Fruit fly (Drosophila melanogaster) whole organism, embryonic: Measurements from ENCODE around the gene Best3.

Experiments
- Atf3 ChIP-seq: fragments of 200-800 bp; sonication (Bioruptor generic); optimal IDR thresholded peaks from 3 replicates; lab custom pipeline; 2016; ENCODE audit warnings: missing biosample characterization, missing genetic modification characterization
- C15 ChIP-seq: fragments of 200-800 bp; sonication (Bioruptor generic); IDR thresholded peaks from 3 replicates; pipeline ENCODE4 v1.3.6; 2022; ENCODE audit warnings: missing biosample characterization, missing genetic modification characterization
- CG1024 ChIP-seq: fragments of 200-800 bp; sonication (Bioruptor generic); IDR thresholded peaks from 2 replicates; pipeline ENCODE4 v1.3.6; 2022; ENCODE audit warnings: missing biosample characterization, missing genetic modification characterization
- CG10462 ChIP-seq: fragments of 200-800 bp; sonication (Bioruptor generic); optimal IDR thresholded peaks from 2 replicates; lab custom pipeline; 2016; ENCODE audit warnings: missing biosample characterization, missing genetic modification characterization
- CG10543 ChIP-seq: fragments of 200-800 bp; sonication (Bioruptor generic); optimal IDR thresholded peaks from 3 replicates; lab custom pipeline; 2017; ENCODE audit warnings: missing biosample characterization, mild to moderate bottlenecking, missing genetic modification characterization, moderate library complexity
- CG12236 ChIP-seq: fragments of 200-800 bp; sonication (Bioruptor generic); optimal IDR thresholded peaks from 2 replicates; lab custom pipeline; 2016; ENCODE audit warnings: missing biosample characterization, missing genetic modification characterization
- CG12744 ChIP-seq: fragments of 200-800 bp; sonication (Bioruptor generic); optimal IDR thresholded peaks from 2 replicates; lab custom pipeline; 2016; ENCODE audit warnings: missing biosample characterization, missing genetic modification characterization
- CG13287 ChIP-seq: fragments of 200-800 bp; sonication (Bioruptor generic); IDR thresholded peaks from 2 replicates; pipeline ENCODE4 v1.3.6; 2022; ENCODE audit warnings: missing biosample characterization, missing genetic modification characterization; ENCODE audit not compliant: partially characterized antibody
- CG14965 ChIP-seq: fragments of 200-800 bp; sonication (Bioruptor generic); optimal IDR thresholded peaks from 2 replicates; lab custom pipeline; 2016; ENCODE audit warnings: missing biosample characterization, missing genetic modification characterization, borderline replicate concordance
- CG15073 ChIP-seq: fragments of 200-800 bp; sonication (Bioruptor generic); optimal IDR thresholded peaks from 2 replicates; lab custom pipeline; 2016; ENCODE audit warnings: missing biosample characterization, missing genetic modification characterization
- CG1529 ChIP-seq: fragments of 200-800 bp; sonication (Bioruptor generic); optimal IDR thresholded peaks from 3 replicates; lab custom pipeline; 2018; ENCODE audit warnings: missing biosample characterization, missing genetic modification characterization
- CG16813 ChIP-seq: fragments of 200-800 bp; sonication (Bioruptor generic); IDR thresholded peaks from 3 replicates; pipeline ENCODE4 v1.3.6; 2022; ENCODE audit warnings: missing biosample characterization, missing genetic modification characterization; ENCODE audit not compliant: partially characterized antibody
- CG17385 ChIP-seq: fragments of 200-800 bp; sonication (Bioruptor generic); optimal IDR thresholded peaks from 3 replicates; lab custom pipeline; 2018; ENCODE audit warnings: missing biosample characterization, mild to moderate bottlenecking, missing genetic modification characterization
- CG2875 ChIP-seq: fragments of 200-800 bp; sonication (Bioruptor generic); optimal IDR thresholded peaks from 2 replicates; lab custom pipeline; 2017; ENCODE audit warnings: missing biosample characterization, mild to moderate bottlenecking, missing genetic modification characterization, missing genetic modification reagents
- CG31441 ChIP-seq: fragments of 200-800 bp; sonication (Bioruptor generic); IDR thresholded peaks from 2 replicates; pipeline ENCODE4 v1.3.6; 2022; ENCODE audit warnings: missing biosample characterization, missing genetic modification characterization
- CG32772 ChIP-seq: fragments of 200-800 bp; sonication (Bioruptor generic); IDR thresholded peaks from 2 replicates; pipeline ENCODE4 v1.3.6; 2022; ENCODE audit warnings: missing biosample characterization, missing genetic modification characterization
- CG33213 ChIP-seq: fragments of 200-800 bp; sonication (Bioruptor generic); optimal IDR thresholded peaks from 3 replicates; lab custom pipeline; 2016; ENCODE audit warnings: missing biosample characterization, missing genetic modification characterization
- CG3726 ChIP-seq: fragments of 200-800 bp; sonication (Bioruptor generic); IDR thresholded peaks from 3 replicates; pipeline ENCODE4, ENCODE4 v1.3.6; 2022; ENCODE audit warnings: missing biosample characterization, missing genetic modification characterization
- CG3838 ChIP-seq: fragments of 200-800 bp; sonication (Bioruptor generic); optimal IDR thresholded peaks from 3 replicates; lab custom pipeline; 2016; ENCODE audit warnings: missing biosample characterization, missing genetic modification characterization
- CG4282 ChIP-seq: fragments of 200-800 bp; sonication (Bioruptor generic); optimal IDR thresholded peaks from 2 replicates; lab custom pipeline; 2016; ENCODE audit warnings: missing biosample characterization, missing genetic modification characterization
- CG6689 ChIP-seq: fragments of 200-800 bp; sonication (Bioruptor generic); IDR thresholded peaks from 2 replicates; pipeline ENCODE4 v1.3.6; 2022; ENCODE audit warnings: missing biosample characterization, missing genetic modification characterization
- CG6813 ChIP-seq: fragments of 200-800 bp; sonication (Bioruptor generic); optimal IDR thresholded peaks from 2 replicates; lab custom pipeline; 2017; ENCODE audit warnings: missing biosample characterization, missing genetic modification characterization, mild to moderate bottlenecking, moderate library complexity, missing genetic modification reagents
- CG7745 ChIP-seq: fragments of 200-800 bp; sonication (Bioruptor generic); optimal IDR thresholded peaks from 2 replicates; lab custom pipeline; 2018; ENCODE audit warnings: missing biosample characterization, mild to moderate bottlenecking, missing genetic modification characterization, moderate library complexity
- CG7786 ChIP-seq: fragments of 200-800 bp; sonication (Bioruptor generic); optimal IDR thresholded peaks from 2 replicates; lab custom pipeline; 2016; ENCODE audit warnings: missing biosample characterization, missing genetic modification characterization
- CG9932 ChIP-seq: fragments of 200-800 bp; sonication (Bioruptor generic); IDR thresholded peaks from 2 replicates; pipeline ENCODE4 v1.3.6; 2022; ENCODE audit warnings: missing biosample characterization, missing genetic modification characterization
- CTCF ChIP-seq: fragments of 200-800 bp; sonication (Bioruptor generic); optimal IDR thresholded peaks from 2 replicates; lab custom pipeline; 2017; ENCODE audit warnings: missing biosample characterization, mild to moderate bottlenecking, missing genetic modification characterization, moderate library complexity
- CrebB ChIP-seq: fragments of 200-800 bp; sonication (Bioruptor generic); optimal IDR thresholded peaks from 3 replicates; lab custom pipeline; 2018; ENCODE audit warnings: missing biosample characterization, mild to moderate bottlenecking, missing genetic modification characterization
- Dbx ChIP-seq: fragments of 200-800 bp; sonication (Bioruptor generic); IDR thresholded peaks from 3 replicates; pipeline ENCODE4 v1.3.6; 2022; ENCODE audit warnings: missing biosample characterization, missing genetic modification characterization
- Dip2 ChIP-seq: fragments of 200-800 bp; sonication (Bioruptor generic); IDR thresholded peaks from 2 replicates; pipeline ENCODE4 v1.3.6; 2022; ENCODE audit warnings: missing biosample characterization, missing genetic modification characterization
- Doc3 ChIP-seq: fragments of 200-800 bp; sonication (Bioruptor generic); IDR thresholded peaks from 3 replicates; pipeline ENCODE4 v1.3.6; 2022; ENCODE audit warnings: missing biosample characterization, missing genetic modification characterization; ENCODE audit not compliant: partially characterized antibody
- Hmr ChIP-seq: fragments of 200-800 bp; sonication (Bioruptor generic); optimal IDR thresholded peaks from 3 replicates; lab custom pipeline; 2017; ENCODE audit warnings: mild to moderate bottlenecking, missing biosample characterization, missing genetic modification reagents, missing genetic modification characterization
- Hr3 ChIP-seq: fragments of 200-800 bp; sonication (Bioruptor generic); optimal IDR thresholded peaks from 3 replicates; lab custom pipeline; 2016; ENCODE audit warnings: missing biosample characterization, missing genetic modification characterization
- Kr ChIP-seq: fragments of 200-800 bp; sonication (Bioruptor generic); optimal IDR thresholded peaks from 2 replicates; lab custom pipeline; 2017; ENCODE audit warnings: missing biosample characterization, mild to moderate bottlenecking, missing genetic modification characterization
- MESR4 ChIP-seq: fragments of 200-800 bp; sonication (Bioruptor generic); optimal IDR thresholded peaks from 2 replicates; lab custom pipeline; 2018; ENCODE audit warnings: missing biosample characterization, mild to moderate bottlenecking, missing genetic modification characterization, moderate library complexity
- NK7.1 ChIP-seq: fragments of 200-800 bp; sonication (Bioruptor generic); optimal IDR thresholded peaks from 3 replicates; lab custom pipeline; 2016; ENCODE audit warnings: missing biosample characterization, missing genetic modification characterization
- Nf-YB ChIP-seq: fragments of 200-800 bp; sonication (Bioruptor generic); optimal IDR thresholded peaks from 3 replicates; lab custom pipeline; 2019; ENCODE audit warnings: missing biosample characterization, mild to moderate bottlenecking, missing genetic modification characterization, moderate library complexity
- Usf ChIP-seq: fragments of 200-800 bp; sonication (Bioruptor generic); optimal IDR thresholded peaks from 2 replicates; lab custom pipeline; 2017; ENCODE audit warnings: missing genotype, missing biosample characterization, missing genetic modification characterization
- ac ChIP-seq: fragments of 200-800 bp; sonication (Bioruptor generic); optimal IDR thresholded peaks from 3 replicates; lab custom pipeline; 2017; ENCODE audit warnings: missing biosample characterization, mild to moderate bottlenecking, missing genetic modification characterization
- ash1 ChIP-seq: fragments of 200-800 bp; sonication (Bioruptor generic); optimal IDR thresholded peaks from 2 replicates; lab custom pipeline; 2018; ENCODE audit warnings: missing biosample characterization, mild to moderate bottlenecking, missing genetic modification characterization
- dati ChIP-seq: fragments of 200-800 bp; sonication (Bioruptor generic); IDR thresholded peaks from 2 replicates; pipeline ENCODE4 v1.3.6; 2022; ENCODE audit warnings: missing biosample characterization, missing genetic modification characterization
- grau ChIP-seq: fragments of 200-800 bp; optimal IDR thresholded peaks from 3 replicates; lab custom pipeline; 2019; ENCODE audit warnings: missing biosample characterization, mild to moderate bottlenecking, missing genetic modification characterization, moderate library complexity
- gsb-n ChIP-seq: fragments of 200-800 bp; sonication (Bioruptor generic); optimal IDR thresholded peaks from 3 replicates; lab custom pipeline; 2018; ENCODE audit warnings: missing biosample characterization, mild to moderate bottlenecking, missing genetic modification characterization
- klu ChIP-seq: fragments of 200-800 bp; sonication (Bioruptor generic); IDR thresholded peaks from 2 replicates; pipeline ENCODE4 v1.3.6; 2022; ENCODE audit warnings: missing biosample characterization, missing genetic modification characterization
- lola ChIP-seq, 3 experiments: fragments of >200 bp in 2 of 3; fragments of 200-800 bp in 1 of 3; sonication (Bioruptor generic) in 1 of 3; optimal IDR thresholded peaks; 2 replicates each; lab custom pipeline; 2017 to 2019; ENCODE audit warnings: missing biosample characterization in 3 of 3, missing genetic modification characterization in 3 of 3, mild to moderate bottlenecking in 1 of 3, moderate library complexity in 1 of 3
- peb ChIP-seq: fragments of 200-800 bp; sonication (Bioruptor generic); IDR thresholded peaks from 2 replicates; pipeline ENCODE4 v1.3.6; 2022; ENCODE audit warnings: missing biosample characterization, missing genetic modification characterization
- pfk ChIP-seq: fragments of 200-800 bp; sonication (Bioruptor generic); optimal IDR thresholded peaks from 2 replicates; lab custom pipeline; 2018; ENCODE audit warnings: missing biosample characterization, mild to moderate bottlenecking, missing genetic modification characterization, moderate library complexity
- pros ChIP-seq: fragments of 200-800 bp; sonication (Bioruptor generic); optimal IDR thresholded peaks from 3 replicates; lab custom pipeline; 2019; ENCODE audit warnings: missing biosample characterization, mild to moderate bottlenecking, missing genetic modification characterization, moderate library complexity
- slp2 ChIP-seq: fragments of 200-800 bp; sonication (Bioruptor generic); optimal IDR thresholded peaks from 2 replicates; lab custom pipeline; 2016; ENCODE audit warnings: missing biosample characterization, missing genetic modification characterization
- stwl ChIP-seq: fragments of 200-800 bp; sonication (Bioruptor generic); optimal IDR thresholded peaks from 3 replicates; lab custom pipeline; 2018; ENCODE audit warnings: missing biosample characterization, mild to moderate bottlenecking, missing genetic modification characterization, moderate library complexity
- tio ChIP-seq: fragments of 200-800 bp; sonication (Bioruptor generic); optimal IDR thresholded peaks from 2 replicates; lab custom pipeline; 2017; ENCODE audit warnings: missing biosample characterization, missing genetic modification characterization, inconsistent platforms
- wek ChIP-seq: fragments of 200-800 bp; sonication (Bioruptor generic); optimal IDR thresholded peaks from 3 replicates; lab custom pipeline; 2018; ENCODE audit warnings: missing biosample characterization, mild to moderate bottlenecking, missing genetic modification characterization, moderate library complexity
- yki ChIP-seq: fragments of >200 bp; optimal IDR thresholded peaks from 3 replicates; lab custom pipeline; 2018

Best3 gene

dm6 chr3L:15321001-15321438, 18.4 kb upstream of the Best3 start (continued):
- TF ChIP-seq Usf (peak; percentile 21), NK7.1 (GFP tag; lab: Kevin White, UChicago) (peak; percentile 5), CG1024 (GFP tag; lab: Robert Waterston, UW) (no peak), CG10543 (no peak), ac (GFP tag; lab: Kevin White, UChicago) (peak; percentile 65), dati (GFP tag; lab: Robert Waterston, UW) (no peak), CG14965 (GFP tag; lab: Kevin White, UChicago) (no peak), CG13287 (GFP tag; lab: Robert Waterston, UW) (no peak), klu (GFP tag; lab: Robert Waterston, UW) (no peak), Hmr (no peak), CG17385 (GFP tag; lab: Kevin White, UChicago) (no peak), stwl (tag; lab: Kevin White, UChicago) (peak; percentile 55), CG12744 (no peak), CG16813 (GFP tag; lab: Robert Waterston, UW) (no peak), Nf-YB (no peak), CG7786 (GFP tag; lab: Kevin White, UChicago) (no peak), CG9932 (GFP tag; lab: Robert Waterston, UW) (no peak), CG32772 (GFP tag; lab: Robert Waterston, UW) (no peak), CG3726 (no peak), CTCF (GFP tag; lab: Kevin White, UChicago) (no peak), gsb-n (tag; lab: Kevin White, UChicago) (peak; percentile 88), CG15073 (GFP tag; lab: Kevin White, UChicago) (no peak), Kr (GFP tag; lab: Kevin White, UChicago) (peak; percentile 84), C15 (no peak), tio (GFP tag; lab: Kevin White, UChicago) (no peak), CG7745 (tag; lab: Kevin White, UChicago) (peak; percentile 30), pfk (GFP tag; lab: Kevin White, UChicago) (no peak), Dip2 (no peak), Doc3 (GFP tag; lab: Robert Waterston, UW) (no peak), CrebB (tag; lab: Kevin White, UChicago) (no peak), yki (lab: Kevin White, UChicago) (no peak), CG1529 (no peak), slp2 (GFP tag; lab: Kevin White, UChicago) (no peak), CG2875 (GFP tag; lab: Kevin White, UChicago) (no peak), CG6813 (GFP tag; lab: Kevin White, UChicago) (no peak), lola (GFP tag; optimal IDR thresholded peaks at IDR 0.05; lab: Kevin White, UChicago) (peak in 1 of 3 experiments; percentile 89), CG33213 (GFP tag; lab: Kevin White, UChicago) (no peak), Dbx (no peak), CG6689 (GFP tag; lab: Robert Waterston, UW) (peak; percentile 49), CG4282 (GFP tag; lab: Kevin White, UChicago) (no peak), grau (tag; lab: Kevin White, UChicago) (peak; percentile 48), Atf3 (no peak), MESR4 (GFP tag; lab: Kevin White, UChicago) (no peak), CG3838 (no peak), peb (GFP tag; lab: Robert Waterston, UW) (no peak), ash1 (GFP tag; lab: Kevin White, UChicago) (no peak), pros (GFP tag; lab: Kevin White, UChicago) (peak; percentile 55), wek (no peak), CG31441 (GFP tag; lab: Robert Waterston, UW) (peak; percentile 71), Hr3 (GFP tag; lab: Kevin White, UChicago) (no peak), CG12236 (no peak), CG10462 (no peak)
